Worm (Caenorhabditis elegans) whole organism, young adult: Measurements from ENCODE around the gene cwp-2.

Source experiments
- B0019.2 ChIP-seq: fragments of 200-800 bp; sonication (Bioruptor generic); conservative IDR thresholded peaks from 2 replicates; pipeline ENCODE4 v1.3.6; 2022; ENCODE audit warnings: missing genetic modification reagents, missing genetic modification characterization, missing compliant biosample characterization
- B0261.1 ChIP-seq: sonication (generic microtip); optimal IDR thresholded peaks from 2 replicates; lab custom pipeline; 2016; ENCODE audit warnings: mild to moderate bottlenecking, missing genetic modification characterization, moderate library complexity, missing compliant biosample characterization
- B0336.3 ChIP-seq: fragments of 200-800 bp; sonication (Bioruptor generic); IDR thresholded peaks from 2 replicates; pipeline ENCODE4 v1.3.6; 2022; ENCODE audit warnings: missing genetic modification characterization, missing compliant biosample characterization
- C17E4.6 ChIP-seq: fragments of 200-800 bp; sonication (Bioruptor generic); IDR thresholded peaks from 2 replicates; pipeline ENCODE4 v1.3.6; 2022; ENCODE audit warnings: missing genetic modification reagents, missing genetic modification characterization, missing compliant biosample characterization
- K12H6.12 ChIP-seq: fragments of 200-800 bp; sonication (Bioruptor generic); optimal IDR thresholded peaks from 2 replicates; lab custom pipeline; 2018; ENCODE audit warnings: mild to moderate bottlenecking, missing genetic modification characterization, missing compliant biosample characterization
- Y67H2A.10 ChIP-seq: fragments of 200-800 bp; sonication (Bioruptor generic); conservative IDR thresholded peaks from 2 replicates; pipeline ENCODE4 v1.3.6; 2022; ENCODE audit warnings: missing genetic modification reagents, missing genetic modification characterization, missing compliant biosample characterization
- Y95B8A.8 ChIP-seq: fragments of 200-800 bp; sonication (Bioruptor generic); IDR thresholded peaks from 2 replicates; pipeline ENCODE4 v1.3.6; 2022; ENCODE audit warnings: missing genetic modification reagents, missing genetic modification characterization, missing compliant biosample characterization
- aptf-2 ChIP-seq: fragments of 200-800 bp; sonication (Bioruptor generic); conservative IDR thresholded peaks from 2 replicates; pipeline ENCODE4 v1.3.6; 2022; ENCODE audit warnings: missing genetic modification reagents, missing genetic modification characterization, missing compliant biosample characterization
- aptf-3 ChIP-seq: fragments of 200-800 bp; sonication (Bioruptor generic); IDR thresholded peaks from 2 replicates; pipeline ENCODE4 v1.3.6; 2022; ENCODE audit warnings: missing genetic modification characterization, missing compliant biosample characterization
- atf-7 ChIP-seq: sonication (generic microtip); optimal IDR thresholded peaks from 2 replicates; lab custom pipeline; 2017; ENCODE audit warnings: mild to moderate bottlenecking, missing genetic modification characterization, missing compliant biosample characterization
- attf-5 ChIP-seq: fragments of 200-800 bp; sonication (Bioruptor generic); optimal IDR thresholded peaks from 2 replicates; lab custom pipeline; 2018; ENCODE audit warnings: mild to moderate bottlenecking, missing genetic modification characterization, missing compliant biosample characterization
- bed-2 ChIP-seq: fragments of 200-800 bp; sonication (Bioruptor generic); IDR thresholded peaks from 2 replicates; pipeline ENCODE4 v1.3.6; 2022; ENCODE audit warnings: missing genetic modification reagents, missing genetic modification characterization, missing compliant biosample characterization
- ccch-3 ChIP-seq: fragments of 200-800 bp; sonication (Bioruptor generic); optimal IDR thresholded peaks from 2 replicates; lab custom pipeline; 2018; ENCODE audit warnings: mild to moderate bottlenecking, missing genetic modification characterization, missing compliant biosample characterization
- cebp-1 ChIP-seq, 2 experiments: fragments of 200-800 bp in 1 of 2; sonication (Bioruptor generic) in 1 of 2; sonication (generic microtip) in 1 of 2; IDR thresholded peaks in 1 of 2; optimal IDR thresholded peaks in 1 of 2; 2 replicates each; pipeline versions ENCODE4 v1.3.6 to Lab custom; 2017 to 2022; ENCODE audit warnings: missing compliant biosample characterization in 2 of 2, missing genetic modification characterization in 2 of 2, mild to moderate bottlenecking in 1 of 2, missing genetic modification reagents in 1 of 2, moderate library complexity in 1 of 2
- ceh-27 ChIP-seq: fragments of 200-800 bp; sonication (Bioruptor generic); optimal IDR thresholded peaks from 2 replicates; lab custom pipeline; 2018; ENCODE audit warnings: mild to moderate bottlenecking, missing genetic modification characterization, moderate library complexity, missing compliant biosample characterization
- ceh-40 ChIP-seq: fragments of 200-800 bp; sonication (Bioruptor generic); IDR thresholded peaks from 2 replicates; pipeline ENCODE4 v1.3.6; 2022; ENCODE audit warnings: missing genetic modification characterization, missing compliant biosample characterization
- chd-7 ChIP-seq: sonication (generic microtip); optimal IDR thresholded peaks from 2 replicates; lab custom pipeline; 2016; ENCODE audit warnings: mild to moderate bottlenecking, missing genetic modification characterization, moderate library complexity, missing compliant biosample characterization
- dpl-1 ChIP-seq: fragments of 150-350 bp; optimal IDR thresholded peaks from 2 replicates; lab custom pipeline; 2014; ENCODE audit warnings: missing biosample characterization, missing genetic modification reagents, missing genetic modification characterization
- efl-1 ChIP-seq: fragments of 150-350 bp; optimal IDR thresholded peaks from 2 replicates; lab custom pipeline; 2014; ENCODE audit warnings: missing biosample characterization, missing genetic modification reagents, missing genetic modification characterization
- ekl-4 ChIP-seq: fragments of 200-800 bp; sonication (Bioruptor generic); IDR thresholded peaks from 2 replicates; pipeline ENCODE4 v1.3.6; 2022; ENCODE audit warnings: missing genetic modification reagents, missing genetic modification characterization, missing compliant biosample characterization
- gei-17 ChIP-seq: fragments of 200-800 bp; sonication (Bioruptor generic); optimal IDR thresholded peaks from 2 replicates; lab custom pipeline; 2018; ENCODE audit warnings: mild to moderate bottlenecking, missing genetic modification characterization, missing compliant biosample characterization
- hmg-1.2 ChIP-seq: fragments of 200-800 bp; sonication (Bioruptor generic); IDR thresholded peaks from 2 replicates; pipeline ENCODE4 v1.3.6; 2022; ENCODE audit warnings: missing genetic modification reagents, missing genetic modification characterization, missing compliant biosample characterization
- hsf-1 ChIP-seq: fragments of 200-800 bp; sonication (Bioruptor generic); IDR thresholded peaks from 2 replicates; pipeline ENCODE4 v1.3.6; 2022; ENCODE audit warnings: missing genetic modification reagents, missing genetic modification characterization, missing compliant biosample characterization
- lag-1 ChIP-seq: fragments of 200-800 bp; sonication (Bioruptor generic); IDR thresholded peaks from 2 replicates; pipeline ENCODE4 v1.3.6; 2022; ENCODE audit warnings: missing genetic modification reagents, missing genetic modification characterization, missing compliant biosample characterization
- lin-26 ChIP-seq: fragments of 200-800 bp; sonication (Bioruptor generic); IDR thresholded peaks from 2 replicates; pipeline ENCODE4 v1.3.6; 2022; ENCODE audit warnings: missing genetic modification reagents, missing genetic modification characterization, missing compliant biosample characterization
- lin-35 ChIP-seq, 3 experiments: fragments of 150-350 bp in 2 of 3; sonication (generic microtip) in 1 of 3; optimal IDR thresholded peaks; 2 replicates each; lab custom pipeline; 2014 to 2018; ENCODE audit warnings: missing biosample characterization in 3 of 3, missing genetic modification characterization in 3 of 3, missing genetic modification reagents in 3 of 3
- lin-40 ChIP-seq: sonication (generic microtip); optimal IDR thresholded peaks from 2 replicates; lab custom pipeline; 2016; ENCODE audit warnings: missing genetic modification characterization, mild to moderate bottlenecking, missing compliant biosample characterization, missing genotype, missing genetic modification reagents
- mel-28 ChIP-seq: sonication (generic microtip); optimal IDR thresholded peaks from 2 replicates; lab custom pipeline; 2016; ENCODE audit warnings: borderline replicate concordance, mild to moderate bottlenecking, missing genetic modification characterization, missing compliant biosample characterization
- nfyb-1 ChIP-seq: fragments of 200-800 bp; sonication (Bioruptor generic); IDR thresholded peaks from 2 replicates; pipeline ENCODE4 v1.3.6; 2022; ENCODE audit warnings: missing genetic modification reagents, missing genetic modification characterization, missing compliant biosample characterization
- nhr-120 ChIP-seq: fragments of 200-800 bp; sonication (Bioruptor generic); IDR thresholded peaks from 2 replicates; pipeline ENCODE4 v1.3.6; 2022; ENCODE audit warnings: missing genetic modification characterization, missing compliant biosample characterization
- nhr-27 ChIP-seq: fragments of 200-800 bp; sonication (Bioruptor generic); optimal IDR thresholded peaks from 2 replicates; lab custom pipeline; 2018; ENCODE audit warnings: mild to moderate bottlenecking, missing genetic modification characterization, moderate library complexity, missing compliant biosample characterization
- nhr-80 ChIP-seq: sonication (generic microtip); optimal IDR thresholded peaks from 2 replicates; lab custom pipeline; 2016; ENCODE audit warnings: missing genetic modification characterization, missing compliant biosample characterization
- nhr-90 ChIP-seq: sonication (generic microtip); optimal IDR thresholded peaks from 2 replicates; lab custom pipeline; 2016; ENCODE audit warnings: missing genotype, mild to moderate bottlenecking, missing genetic modification characterization, missing compliant biosample characterization
- pbrm-1 ChIP-seq: fragments of 200-800 bp; sonication (Bioruptor generic); IDR thresholded peaks from 2 replicates; pipeline ENCODE4 v1.3.6; 2022; ENCODE audit warnings: missing genetic modification reagents, missing genetic modification characterization, missing compliant biosample characterization
- pha-4 ChIP-seq: fragments of 150-350 bp; sonication (generic microtip); optimal IDR thresholded peaks from 2 replicates; lab custom pipeline; 2014; ENCODE audit warnings: missing biosample characterization, missing genetic modification reagents, missing genetic modification characterization
- rcor-1 ChIP-seq: fragments of 200-800 bp; sonication (Bioruptor generic); IDR thresholded peaks from 2 replicates; pipeline ENCODE4 v1.3.6; 2022; ENCODE audit warnings: missing genetic modification reagents, missing genetic modification characterization, missing compliant biosample characterization
- sdz-38 ChIP-seq: sonication (generic microtip); optimal IDR thresholded peaks from 2 replicates; lab custom pipeline; 2016; ENCODE audit warnings: missing genotype, missing genetic modification characterization, missing compliant biosample characterization
- sptf-2 ChIP-seq: fragments of 200-800 bp; sonication (Bioruptor generic); optimal IDR thresholded peaks from 2 replicates; lab custom pipeline; 2018; ENCODE audit warnings: mild to moderate bottlenecking, missing genetic modification characterization, missing compliant biosample characterization
- tlf-1 ChIP-seq: fragments of 200-800 bp; sonication (Bioruptor generic); optimal IDR thresholded peaks from 2 replicates; lab custom pipeline; 2018; ENCODE audit warnings: mild to moderate bottlenecking, missing genetic modification characterization, missing compliant biosample characterization
- ztf-18 ChIP-seq: sonication (generic microtip); optimal IDR thresholded peaks from 2 replicates; lab custom pipeline; 2016; ENCODE audit warnings: missing genotype, mild to moderate bottlenecking, missing genetic modification characterization, missing compliant biosample characterization
- ztf-6 ChIP-seq: fragments of 200-800 bp; sonication (Bioruptor generic); IDR thresholded peaks from 2 replicates; pipeline ENCODE4 v1.3.6; 2022; ENCODE audit warnings: missing genetic modification reagents, missing genetic modification characterization, missing compliant biosample characterization

cwp-2 gene

DNA sequence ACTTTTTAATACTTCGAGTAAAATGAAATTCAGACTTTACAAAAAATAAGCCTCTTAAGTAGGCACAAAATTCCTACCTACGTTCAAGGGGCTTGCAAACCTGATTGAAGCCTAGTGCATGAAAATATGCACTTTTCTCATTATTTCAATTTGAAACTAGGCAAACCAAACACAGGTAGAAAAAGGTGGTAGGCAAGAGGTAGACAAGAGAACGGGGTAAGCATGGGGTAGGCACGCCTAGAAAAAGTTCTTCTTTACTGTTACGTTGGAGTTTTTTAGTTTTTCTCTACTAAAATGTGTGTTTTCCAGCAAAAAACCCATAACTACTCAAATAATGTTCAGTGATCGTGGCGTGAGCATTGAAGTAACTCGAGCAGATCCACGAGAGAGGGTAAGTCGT lies 8.7 kb upstream of the cwp-2 start, which contains the start of gene nex-4:
TSS of gene nex-4 (plus strand) at position 301 of the 400 bp plus-strand sequence.
- no peak for TF ChIP-seq lag-1
- no peak for TF ChIP-seq aptf-2 (GFP tag; lab: Robert Waterston, UW)
- TF ChIP-seq gei-17: no peak
- no peak for TF ChIP-seq bed-2 (GFP tag; lab: Robert Waterston, UW)
- no peak for TF ChIP-seq nhr-27
- TF ChIP-seq chd-7 (tag; lab: Kevin White, UChicago): no peak
- TF ChIP-seq mel-28 (tag; lab: Kevin White, UChicago): no peak
- no peak for TF ChIP-seq ztf-6 (GFP tag; lab: Robert Waterston, UW)
- TF ChIP-seq ceh-40 (GFP tag; lab: Robert Waterston, UW): no peak
- no peak for TF ChIP-seq tlf-1 (GFP tag; lab: Kevin White, UChicago)
- TF ChIP-seq cebp-1 (GFP tag; IDR thresholded peaks at IDR 0.05; lab: Robert Waterston, UW): no peak
- TF ChIP-seq cebp-1 (tag; optimal IDR thresholded peaks at IDR 0.05; lab: Kevin White, UChicago): no peak
- TF ChIP-seq C17E4.6: no peak
- no peak for TF ChIP-seq lin-26 (GFP tag; lab: Robert Waterston, UW)
- TF ChIP-seq B0261.1: no peak

DNA sequence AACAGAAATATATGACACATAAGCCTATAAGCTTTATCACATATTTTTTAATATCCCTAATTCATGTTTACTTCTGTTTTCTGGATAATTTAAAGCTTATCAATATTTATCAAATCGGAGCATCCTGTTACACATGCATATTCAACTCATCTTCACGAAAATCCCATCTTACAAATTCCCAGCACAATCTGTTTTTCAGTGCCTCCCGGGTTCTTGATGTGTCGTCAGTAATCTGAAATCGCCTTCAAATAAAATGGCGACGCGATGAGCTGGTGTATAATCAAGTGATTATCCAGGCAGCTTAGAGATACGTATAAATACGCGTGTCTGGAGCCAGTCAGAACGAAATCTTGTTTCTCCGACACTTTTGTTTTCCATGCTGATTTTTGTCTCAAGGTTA lies 8.0 kb upstream of the cwp-2 start:
- TF ChIP-seq sdz-38: no peak
- no peak for TF ChIP-seq atf-7 (tag; lab: Kevin White, UChicago)
- no peak for TF ChIP-seq efl-1 (GFP tag; lab: Kevin White, UChicago)
- TF ChIP-seq Y95B8A.8 (GFP tag; lab: Robert Waterston, UW): no peak
- TF ChIP-seq Y67H2A.10 (GFP tag; lab: Robert Waterston, UW): no peak
- TF ChIP-seq sptf-2: no peak
- TF ChIP-seq mel-28 (tag; lab: Kevin White, UChicago): no peak
- no peak for TF ChIP-seq lin-40 (tag; lab: Kevin White, UChicago)
- no peak for TF ChIP-seq B0019.2 (GFP tag; lab: Robert Waterston, UW)
- no peak for TF ChIP-seq nhr-90 (tag; lab: Kevin White, UChicago)
- no peak for TF ChIP-seq ztf-18 (tag; lab: Kevin White, UChicago)

DNA sequence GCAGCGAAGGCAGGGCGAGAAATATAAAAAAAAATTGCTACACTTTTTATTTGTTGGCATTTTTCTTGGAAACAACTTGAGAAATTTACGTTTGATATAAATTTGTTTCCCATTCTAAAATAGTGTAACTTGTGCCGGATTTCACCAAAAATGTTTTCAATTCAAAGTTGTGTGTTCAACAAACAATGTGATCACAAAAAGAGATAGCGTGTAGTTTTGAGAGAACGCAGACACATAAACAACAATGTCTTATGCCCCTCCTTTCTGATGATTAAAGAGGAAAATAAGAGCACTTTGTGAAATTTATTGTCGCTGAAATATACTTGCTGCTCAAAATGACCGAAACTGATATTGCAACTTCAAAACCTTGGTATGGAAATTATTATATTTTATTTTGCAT lies 5.0 kb upstream of the cwp-2 start, which contains the start of gene abhd-5.1:
TSS of gene abhd-5.1 (plus strand) at position 230 of the 400 bp plus-strand sequence.
- TF ChIP-seq cebp-1 (GFP tag; IDR thresholded peaks at IDR 0.05; lab: Robert Waterston, UW) (no peak), cebp-1 (tag; optimal IDR thresholded peaks at IDR 0.05; lab: Kevin White, UChicago) (peak; percentile 41), attf-5 (peak; percentile 1), B0336.3 (GFP tag; lab: Robert Waterston, UW) (0 out of 2 replicates have a peak, but pooled peaks have one; percentile 22), nfyb-1 (peak; percentile 29), hmg-1.2 (GFP tag; lab: Robert Waterston, UW) (peak; percentile 84), rcor-1 (GFP tag; lab: Robert Waterston, UW) (no peak), pbrm-1 (GFP tag; lab: Robert Waterston, UW) (0 out of 2 replicates have a peak, but pooled peaks have one; percentile 37), lin-35 (GFP tag; optimal IDR thresholded peaks at IDR 0.05; lab: Kevin White, UChicago) (peak in 1 of 3 experiments; percentile 8), ccch-3 (GFP tag; lab: Kevin White, UChicago) (no peak), nhr-80 (tag; lab: Kevin White, UChicago) (peak; percentile 11)

DNA sequence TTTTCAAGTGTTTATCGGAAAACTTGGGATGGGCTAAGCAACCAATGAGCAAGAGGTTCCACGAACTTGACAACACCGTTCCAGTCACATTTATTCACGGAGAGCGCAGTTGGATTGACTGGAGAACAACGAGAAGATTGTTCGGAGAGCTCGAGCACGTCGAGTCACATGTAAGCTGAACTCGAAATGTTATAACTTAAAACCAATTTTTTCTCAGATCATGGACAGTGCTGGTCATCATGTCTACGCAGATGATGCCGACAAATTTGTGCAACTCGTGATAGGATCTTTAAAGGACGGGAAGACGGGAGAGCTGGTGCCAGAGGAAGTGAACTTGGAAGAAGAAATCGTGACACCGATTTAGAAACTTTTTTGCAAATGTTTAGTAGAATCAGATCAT lies 4.1 kb upstream of the cwp-2 start:
- TF ChIP-seq ekl-4: no peak
- no peak for TF ChIP-seq dpl-1
- no peak for TF ChIP-seq pha-4 (tag; lab: Kevin White, UChicago)
- no peak for TF ChIP-seq K12H6.12 (tag; lab: Kevin White, UChicago)
- TF ChIP-seq hsf-1: no peak
- no peak for TF ChIP-seq nhr-120
- no peak for TF ChIP-seq ceh-27 (GFP tag; lab: Kevin White, UChicago)
- no peak for TF ChIP-seq aptf-3
- TF ChIP-seq lin-26 (GFP tag; lab: Robert Waterston, UW): no peak
